Fruit fly (Drosophila melanogaster): ENCODE measurements around the gene crn.

Gene crn

dm6 chrX:2249763-2250162, at the start of gene crn:
TSS of gene crn (minus strand) at chrX:2249983.
- TF ChIP-seq ttk (optimal IDR thresholded peaks at IDR 0.05) (no peak), Myc (optimal IDR thresholded peaks at IDR 0.05) (no peak), h (optimal IDR thresholded peaks at IDR 0.05) (no peak), Sin3A (optimal IDR thresholded peaks at IDR 0.05) (no peak), psq (optimal IDR thresholded peaks at IDR 0.05) (no peak), insv (optimal IDR thresholded peaks at IDR 0.05) (no peak)

dm6 chrX:2298708-2299370, 49.1 kb upstream of the crn start:
- no peak for TF ChIP-seq h (optimal IDR thresholded peaks at IDR 0.05)
- no peak for TF ChIP-seq insv (optimal IDR thresholded peaks at IDR 0.05)
- TF ChIP-seq psq (optimal IDR thresholded peaks at IDR 0.05), result no peak
- no peak for TF ChIP-seq Myc (optimal IDR thresholded peaks at IDR 0.05)
- no peak for TF ChIP-seq Sin3A (optimal IDR thresholded peaks at IDR 0.05)
- TF ChIP-seq ttk (optimal IDR thresholded peaks at IDR 0.05), result no peak

- TF ChIP-seq Myc (optimal IDR thresholded peaks at IDR 0.05) (no peak), psq (optimal IDR thresholded peaks at IDR 0.05) (no peak), Sin3A (optimal IDR thresholded peaks at IDR 0.05) (no peak), ttk (optimal IDR thresholded peaks at IDR 0.05) (no peak), h (optimal IDR thresholded peaks at IDR 0.05) (no peak)
Measured at dm6 chrX:2297428-2298200, 47.8 kb upstream of the crn start.

- TF ChIP-seq h (optimal IDR thresholded peaks at IDR 0.05) (no peak), insv (optimal IDR thresholded peaks at IDR 0.05) (no peak), psq (optimal IDR thresholded peaks at IDR 0.05) (no peak), Sin3A (optimal IDR thresholded peaks at IDR 0.05) (no peak), Myc (optimal IDR thresholded peaks at IDR 0.05) (no peak), ttk (optimal IDR thresholded peaks at IDR 0.05) (no peak)
Measured at dm6 chrX:2296230-2297044, 46.7 kb upstream of the crn start.

- no peak for TF ChIP-seq psq (optimal IDR thresholded peaks at IDR 0.05)
- no peak for TF ChIP-seq h (optimal IDR thresholded peaks at IDR 0.05)
- TF ChIP-seq insv (optimal IDR thresholded peaks at IDR 0.05), result no peak
- no peak for TF ChIP-seq ttk (optimal IDR thresholded peaks at IDR 0.05)
- TF ChIP-seq Myc (optimal IDR thresholded peaks at IDR 0.05), result no peak
- TF ChIP-seq Sin3A (optimal IDR thresholded peaks at IDR 0.05), result no peak
Measured at dm6 chrX:2295435-2296229, 45.8 kb upstream of the crn start, which contains the start of gene Raf. TSS of gene Raf (plus strand) at chrX:2295466.

- TF ChIP-seq h (optimal IDR thresholded peaks at IDR 0.05) (no peak), psq (optimal IDR thresholded peaks at IDR 0.05) (no peak), Sin3A (optimal IDR thresholded peaks at IDR 0.05) (no peak), insv (optimal IDR thresholded peaks at IDR 0.05) (no peak), ttk (optimal IDR thresholded peaks at IDR 0.05) (no peak), Myc (optimal IDR thresholded peaks at IDR 0.05) (no peak)
Measured at dm6 chrX:2294474-2295434, 45.0 kb upstream of the crn start.

dm6 chrX:2293294-2293988, 43.7 kb upstream of the crn start, which contains the start of gene CG2865:
TSS of gene CG2865 (minus strand) at chrX:2293411.
- TF ChIP-seq Sin3A (optimal IDR thresholded peaks at IDR 0.05), result no peak
- TF ChIP-seq psq (optimal IDR thresholded peaks at IDR 0.05), result no peak
- TF ChIP-seq Myc (optimal IDR thresholded peaks at IDR 0.05), result no peak
- no peak for TF ChIP-seq ttk (optimal IDR thresholded peaks at IDR 0.05)

dm6 chrX:2292410-2292809, 42.6 kb upstream of the crn start:
- TF ChIP-seq h (optimal IDR thresholded peaks at IDR 0.05) (no peak), Sin3A (optimal IDR thresholded peaks at IDR 0.05) (no peak), psq (optimal IDR thresholded peaks at IDR 0.05) (no peak), ttk (optimal IDR thresholded peaks at IDR 0.05) (no peak), Myc (optimal IDR thresholded peaks at IDR 0.05) (no peak), insv (optimal IDR thresholded peaks at IDR 0.05) (no peak)

- TF ChIP-seq ttk (optimal IDR thresholded peaks at IDR 0.05), result no peak
- TF ChIP-seq Sin3A (optimal IDR thresholded peaks at IDR 0.05), result no peak
Measured at dm6 chrX:2291023-2291422, 41.2 kb upstream of the crn start.

dm6 chrX:2289134-2289533, 39.4 kb upstream of the crn start:
- TF ChIP-seq h (optimal IDR thresholded peaks at IDR 0.05), result no peak
- no peak for TF ChIP-seq Myc (optimal IDR thresholded peaks at IDR 0.05)
- TF ChIP-seq psq (optimal IDR thresholded peaks at IDR 0.05), result no peak
- no peak for TF ChIP-seq ttk (optimal IDR thresholded peaks at IDR 0.05)
- no peak for TF ChIP-seq Sin3A (optimal IDR thresholded peaks at IDR 0.05)
- no peak for TF ChIP-seq insv (optimal IDR thresholded peaks at IDR 0.05)
